Fruit fly (Drosophila melanogaster): ENCODE results near the gene Smyd4-2.

Smyd4-2 gene

dm6 chr3L:12406999-12407632 lies 5.4 kb upstream of the Smyd4-2 start (continued):
- TF ChIP-seq esg (GFP tag; conservative IDR thresholded peaks at IDR 0.05) = peak; percentile 28; the same call in 1 of the 2 replicates
- TF ChIP-seq Oli (tag; optimal IDR thresholded peaks at IDR 0.05) = no peak
- peak; percentile 79 for TF ChIP-seq dimm (GFP tag; IDR thresholded peaks at IDR 0.05)
- peak; percentile 84 for TF ChIP-seq ems (GFP tag; optimal IDR thresholded peaks at IDR 0.05)
- no peak for TF ChIP-seq CG42726 (GFP tag; IDR thresholded peaks at IDR 0.05; ENCODE audit: partially characterized antibody)
- TF ChIP-seq CG31441 (GFP tag; IDR thresholded peaks at IDR 0.05) = no peak; the same call in 1 of the 2 replicates
- TF ChIP-seq Dref (GFP tag; IDR thresholded peaks at IDR 0.05) = no peak
- peak; percentile 85 for TF ChIP-seq Dad (GFP tag; optimal IDR thresholded peaks at IDR 0.05)
- no peak for TF ChIP-seq Elba2 (GFP tag; optimal IDR thresholded peaks at IDR 0.05)
- peak; percentile 98 for TF ChIP-seq so (GFP tag; IDR thresholded peaks at IDR 0.05)
- TF ChIP-seq grn (GFP tag; optimal IDR thresholded peaks at IDR 0.05) = peak; percentile 100
- peak; percentile 79 for TF ChIP-seq btn (GFP tag; optimal IDR thresholded peaks at IDR 0.05)
- no peak for TF ChIP-seq Kr (GFP tag; optimal IDR thresholded peaks at IDR 0.05)
- TF ChIP-seq E2f2 (GFP tag; IDR thresholded peaks at IDR 0.05) = peak; percentile 78
- peak; percentile 100 for TF ChIP-seq eyg (GFP tag; optimal IDR thresholded peaks at IDR 0.05)
- TF ChIP-seq lov (optimal IDR thresholded peaks at IDR 0.05) = no peak
- peak; percentile 82; the same call in 2 of the 3 replicates for TF ChIP-seq lov (GFP tag; IDR thresholded peaks at IDR 0.05)
- TF ChIP-seq Ada2b (GFP tag; IDR thresholded peaks at IDR 0.05) = peak; percentile 78

- no peak for TF ChIP-seq CG8388 (GFP tag; optimal IDR thresholded peaks at IDR 0.05)
- peak; percentile 50 for TF ChIP-seq exex (tag; optimal IDR thresholded peaks at IDR 0.05)
- peak in 1 of 2 experiments; percentile 6 for TF ChIP-seq Pdp1 (GFP tag; optimal IDR thresholded peaks at IDR 0.05)
- no peak for TF ChIP-seq CG3065 (GFP tag; optimal IDR thresholded peaks at IDR 0.05)
- TF ChIP-seq CG12769 (tag; optimal IDR thresholded peaks at IDR 0.05) = peak; percentile 5
These were observed 4.3 kb upstream of the Smyd4-2 start for dm6 chr3L:12405889-12406500.

dm6 chr3L:12399171-12399570 lies 2.6 kb downstream of the Smyd4-2 start, which contains the start of gene CG32104:
TSS of gene CG32104 (minus strand) at chr3L:12399322.
- TF ChIP-seq fu2 (GFP tag; optimal IDR thresholded peaks at IDR 0.05) = no peak
- TF ChIP-seq CG4707 (GFP tag; optimal IDR thresholded peaks at IDR 0.05) = no peak
- TF ChIP-seq kni (GFP tag; optimal IDR thresholded peaks at IDR 0.05) = no peak
- TF ChIP-seq Stat92E (GFP tag; optimal IDR thresholded peaks at IDR 0.05) = peak in 1 of 3 experiments; percentile 58
- TF ChIP-seq Bgb (GFP tag; IDR thresholded peaks at IDR 0.05; ENCODE audit: partially characterized antibody) = no peak
- no peak for TF ChIP-seq cato (GFP tag; optimal IDR thresholded peaks at IDR 0.05; ENCODE audit: borderline replicate concordance)
- TF ChIP-seq CG14710 (tag; optimal IDR thresholded peaks at IDR 0.05) = peak; percentile 6
- no peak for TF ChIP-seq NC2β (GFP tag; optimal IDR thresholded peaks at IDR 0.05)
- no peak for TF ChIP-seq bigmax (GFP tag; optimal IDR thresholded peaks at IDR 0.05)
- peak; percentile 54 for TF ChIP-seq CG9797 (GFP tag; optimal IDR thresholded peaks at IDR 0.05)
- no peak for TF ChIP-seq CG17361 (GFP tag; IDR thresholded peaks at IDR 0.05)
- no peak for TF ChIP-seq CG7786 (GFP tag; optimal IDR thresholded peaks at IDR 0.05)
- TF ChIP-seq al (GFP tag; IDR thresholded peaks at IDR 0.05) = no peak
- no peak for TF ChIP-seq scrt (GFP tag; optimal IDR thresholded peaks at IDR 0.05)
- no peak for TF ChIP-seq Oli (tag; optimal IDR thresholded peaks at IDR 0.05)
- TF ChIP-seq E2f2 (GFP tag; IDR thresholded peaks at IDR 0.05) = peak; percentile 87
- no peak for TF ChIP-seq CG14860 (GFP tag; IDR thresholded peaks at IDR 0.05; ENCODE audit: partially characterized antibody)
- TF ChIP-seq Hsf (GFP tag; optimal IDR thresholded peaks at IDR 0.05) = no peak
- TF ChIP-seq CG15479 (GFP tag; optimal IDR thresholded peaks at IDR 0.05) = peak; percentile 64
- no peak for TF ChIP-seq Ets65A (GFP tag)
- no peak for TF ChIP-seq hb (GFP tag; IDR thresholded peaks at IDR 0.05; ENCODE audit: partially characterized antibody)
- no peak for TF ChIP-seq sim (GFP tag; IDR thresholded peaks at IDR 0.05)
- no peak for TF ChIP-seq CG10274 (GFP tag; optimal IDR thresholded peaks at IDR 0.05)
- TF ChIP-seq sd (tag; optimal IDR thresholded peaks at IDR 0.05) = no peak
- TF ChIP-seq oc (tag; optimal IDR thresholded peaks at IDR 0.05) = no peak
- no peak for TF ChIP-seq HLHmδ (GFP tag; optimal IDR thresholded peaks at IDR 0.05)
